Worm (Caenorhabditis elegans): ENCODE data around the gene R10E11.5.

DNA sequence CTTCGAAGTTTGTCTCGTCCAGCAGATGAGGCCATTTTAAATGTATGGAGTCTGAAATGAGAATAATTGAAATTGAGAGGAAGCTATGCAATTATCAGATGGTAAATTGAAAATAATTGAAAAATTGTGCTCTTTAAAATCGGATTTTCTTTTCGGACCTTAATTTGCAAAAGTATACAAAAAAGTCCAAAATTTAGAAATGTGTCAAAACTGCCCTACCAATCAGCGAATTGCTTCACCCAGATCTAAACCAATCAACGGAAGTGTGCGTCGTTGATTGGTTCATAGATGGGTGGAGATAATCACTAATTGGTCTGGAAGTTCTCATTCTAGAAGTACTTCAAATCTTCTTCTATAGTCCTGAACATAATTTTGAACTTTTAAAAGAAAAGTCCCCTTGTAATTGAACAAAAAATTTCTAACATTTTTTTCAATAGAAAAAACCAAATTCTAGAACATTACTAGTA lies at the start of gene R10E11.5:
- no peak for TF ChIP-seq tab-1 (GFP tag; IDR thresholded peaks at IDR 0.05)
- no peak for TF ChIP-seq flt-1 (GFP tag; IDR thresholded peaks at IDR 0.05)
- no peak for TF ChIP-seq ztf-23 (GFP tag; IDR thresholded peaks at IDR 0.05)

Measured in whole organism, midembryonic.